Worm (Caenorhabditis elegans) whole organism, late embryonic: ENCODE data around the gene H35B03.1.

Experiments used
- odd-2 ChIP-seq: sonication (generic microtip); optimal IDR thresholded peaks from 2 replicates; lab custom pipeline; 2017; ENCODE audit warnings: antibody characterized with exemption, mild to moderate bottlenecking, missing genetic modification characterization, missing compliant biosample characterization
- pqm-1 ChIP-seq: sonication (generic microtip); optimal IDR thresholded peaks from 2 replicates; lab custom pipeline; 2016; ENCODE audit warnings: missing genetic modification characterization, missing compliant biosample characterization

ce11 chrIV:5760656-5761055 is 35.3 kb downstream of the H35B03.1 start:
- TF ChIP-seq pqm-1 (tag; lab: Kevin White, UChicago) (no peak), odd-2 (tag; lab: Kevin White, UChicago) (no peak)
